Worm (Caenorhabditis elegans) whole organism, midembryonic: Measurements from ENCODE around the gene B0035.15.

Experiments
- T22C8.4 ChIP-seq: fragments of 200-800 bp; sonication (Bioruptor generic); IDR thresholded peaks from 2 replicates; pipeline ENCODE4 v1.3.6; 2022; ENCODE audit warnings: missing genetic modification characterization, missing compliant biosample characterization
- klf-2 ChIP-seq: fragments of 200-800 bp; sonication (Bioruptor generic); conservative IDR thresholded peaks from 2 replicates; pipeline ENCODE4 v1.3.6; 2022; ENCODE audit warnings: missing genetic modification reagents, missing genetic modification characterization, missing compliant biosample characterization

- TF ChIP-seq T22C8.4 (GFP tag; lab: Robert Waterston, UW) (no peak), klf-2 (no peak)
Observed at ce11 chrIV:11287511-11287910, 10.5 kb downstream of the B0035.15 start, which contains the start of gene F54D1.6.
